Worm (Caenorhabditis elegans) whole organism, L4 larva: ENCODE data around the gene W06F12.3.

Experiments used
- daf-8 ChIP-seq: fragments of 200-800 bp; sonication (Bioruptor generic); IDR thresholded peaks from 2 replicates; pipeline ENCODE4 v1.3.6; 2022; ENCODE audit warnings: missing genetic modification characterization, missing compliant biosample characterization
- fkh-10 ChIP-seq: fragments of 150-350 bp; optimal IDR thresholded peaks from 2 replicates; lab custom pipeline; 2014; ENCODE audit warnings: missing biosample characterization, missing genetic modification reagents, missing genetic modification characterization
- hlh-30 ChIP-seq: sonication (generic microtip); optimal IDR thresholded peaks from 2 replicates; lab custom pipeline; 2017; ENCODE audit warnings: antibody characterized with exemption, mild to moderate bottlenecking, missing genetic modification characterization, missing compliant biosample characterization; ENCODE audit not compliant: insufficient read depth
- jun-1 ChIP-seq: fragments of 150-350 bp; optimal IDR thresholded peaks from 2 replicates; lab custom pipeline; 2014; ENCODE audit warnings: missing biosample characterization, missing genetic modification reagents, missing genetic modification characterization
- lin-13 ChIP-seq: fragments of 150-350 bp; optimal IDR thresholded peaks from 2 replicates; lab custom pipeline; 2014; ENCODE audit warnings: missing biosample characterization, missing genetic modification reagents, missing genetic modification characterization
- lin-29 ChIP-seq: fragments of 200-800 bp; sonication (Bioruptor generic); IDR thresholded peaks from 2 replicates; pipeline ENCODE4 v1.3.6; 2022; ENCODE audit warnings: missing genetic modification reagents, missing genetic modification characterization, missing compliant biosample characterization
- nhr-41 ChIP-seq: fragments of 200-800 bp; sonication (Bioruptor generic); IDR thresholded peaks from 2 replicates; pipeline ENCODE4 v1.3.6; 2022; ENCODE audit warnings: missing genetic modification reagents, missing genetic modification characterization, missing compliant biosample characterization
- php-3 ChIP-seq: fragments of 200-800 bp; sonication (Bioruptor generic); IDR thresholded peaks from 2 replicates; pipeline ENCODE4 v1.3.6; 2022; ENCODE audit warnings: missing genetic modification reagents, missing genetic modification characterization, missing compliant biosample characterization
- snpc-4 ChIP-seq: fragments of 150-350 bp; optimal IDR thresholded peaks from 2 replicates; lab custom pipeline; 2014; ENCODE audit warnings: missing biosample characterization, missing genetic modification characterization
- ztf-11 ChIP-seq: fragments of 150-350 bp; optimal IDR thresholded peaks from 2 replicates; lab custom pipeline; 2014; ENCODE audit warnings: missing biosample characterization, missing genetic modification characterization

ce11 chrIII:13733833-13734232, 997 bp upstream of the W06F12.3 start:
- TF ChIP-seq ztf-11 (tag; lab: Kevin White, UChicago) (no peak), snpc-4 (no peak), hlh-30 (no peak), lin-29 (GFP tag; lab: Robert Waterston, UW) (no peak), jun-1 (tag; lab: Kevin White, UChicago) (no peak), php-3 (GFP tag; lab: Robert Waterston, UW) (no peak), daf-8 (no peak), lin-13 (no peak), nhr-41 (GFP tag; lab: Robert Waterston, UW) (no peak), fkh-10 (GFP tag; lab: Kevin White, UChicago) (no peak)
